Fruit fly (Drosophila melanogaster) whole organism, adult: Measurements from ENCODE around the gene Pdk1.

ENCODE experiments used
- Clk ChIP-seq: fragments of 200-800 bp; sonication (Bioruptor generic); optimal IDR thresholded peaks from 2 replicates; lab custom pipeline; 2017; ENCODE audit warnings: missing biosample characterization, missing genetic modification characterization
- kay ChIP-seq: fragments of 200-800 bp; sonication (Bioruptor generic); peaks from one replicate; lab custom pipeline; 2016; ENCODE audit warnings: missing biosample characterization, missing genetic modification characterization, borderline replicate concordance

dm6 chr3L:157674-158179 lies 28.5 kb downstream of the Pdk1 start:
- TF ChIP-seq kay (no peak), Clk (GFP tag; lab: Kevin White, UChicago) (no peak)
